Fruit fly (Drosophila melanogaster) whole organism, embryonic: Measurements from ENCODE around the gene fiz.

Source experiments
- ATbp ChIP-seq: fragments of 200-800 bp; sonication (Bioruptor generic); optimal IDR thresholded peaks from 2 replicates; lab custom pipeline; 2017; ENCODE audit warnings: missing biosample characterization, mild to moderate bottlenecking, missing genetic modification characterization, missing genetic modification reagents
- Atf3 ChIP-seq: fragments of 200-800 bp; sonication (Bioruptor generic); optimal IDR thresholded peaks from 3 replicates; lab custom pipeline; 2016; ENCODE audit warnings: missing biosample characterization, missing genetic modification characterization
- Blimp-1 ChIP-seq: fragments of 200-800 bp; sonication (Bioruptor generic); optimal IDR thresholded peaks from 3 replicates; lab custom pipeline; 2018; ENCODE audit warnings: missing biosample characterization, missing genetic modification characterization, mild to moderate bottlenecking, moderate library complexity, missing genetic modification reagents
- C15 ChIP-seq: fragments of 200-800 bp; sonication (Bioruptor generic); IDR thresholded peaks from 3 replicates; pipeline ENCODE4 v1.3.6; 2022; ENCODE audit warnings: missing biosample characterization, missing genetic modification characterization
- CG11398 ChIP-seq: fragments of 200-800 bp; sonication (Bioruptor generic); optimal IDR thresholded peaks from 2 replicates; lab custom pipeline; 2016; ENCODE audit warnings: missing biosample characterization, missing genetic modification characterization
- CG11456 ChIP-seq: fragments of 200-800 bp; sonication (Bioruptor generic); IDR thresholded peaks from 3 replicates; pipeline ENCODE4 v1.3.6; 2022; ENCODE audit warnings: missing biosample characterization, missing genetic modification characterization
- CG1233 ChIP-seq: fragments of 200-800 bp; sonication (Bioruptor generic); optimal IDR thresholded peaks from 4 replicates; lab custom pipeline; 2018; ENCODE audit warnings: missing biosample characterization, mild to moderate bottlenecking, missing genetic modification characterization
- CG14667 ChIP-seq: fragments of 200-800 bp; sonication (Bioruptor generic); IDR thresholded peaks from 2 replicates; pipeline ENCODE4 v1.3.6; 2022; ENCODE audit warnings: missing biosample characterization, missing genetic modification characterization
- CG15696 ChIP-seq: fragments of 200-800 bp; sonication (Bioruptor generic); optimal IDR thresholded peaks from 2 replicates; lab custom pipeline; 2019; ENCODE audit warnings: missing biosample characterization, mild to moderate bottlenecking, missing genetic modification characterization, moderate library complexity
- CG17359 ChIP-seq: fragments of 200-800 bp; sonication (Bioruptor generic); optimal IDR thresholded peaks from 3 replicates; lab custom pipeline; 2018; ENCODE audit warnings: missing biosample characterization, mild to moderate bottlenecking, missing genetic modification characterization, moderate library complexity
- CG17361 ChIP-seq: fragments of 200-800 bp; sonication (Bioruptor generic); IDR thresholded peaks from 3 replicates; pipeline ENCODE4 v1.3.6; 2022; ENCODE audit warnings: missing biosample characterization, missing genetic modification characterization
- CG17802 ChIP-seq: fragments of 200-800 bp; sonication (Bioruptor generic); optimal IDR thresholded peaks from 2 replicates; lab custom pipeline; 2018; ENCODE audit warnings: missing biosample characterization, mild to moderate bottlenecking, missing genetic modification characterization, moderate library complexity
- CG2116 ChIP-seq: fragments of 200-800 bp; sonication (Bioruptor generic); optimal IDR thresholded peaks from 3 replicates; lab custom pipeline; 2018; ENCODE audit warnings: missing biosample characterization, mild to moderate bottlenecking, missing genetic modification characterization
- CG2120 ChIP-seq: fragments of 200-800 bp; sonication (Bioruptor generic); optimal IDR thresholded peaks from 3 replicates; lab custom pipeline; 2016; ENCODE audit warnings: missing biosample characterization, missing genetic modification characterization
- CG2678 ChIP-seq: fragments of 200-800 bp; sonication (Bioruptor generic); optimal IDR thresholded peaks from 3 replicates; lab custom pipeline; 2019; ENCODE audit warnings: missing biosample characterization, mild to moderate bottlenecking, missing genetic modification characterization, moderate library complexity
- CG2712 ChIP-seq: fragments of 200-800 bp; optimal IDR thresholded peaks from 3 replicates; lab custom pipeline; 2019; ENCODE audit warnings: missing biosample characterization, mild to moderate bottlenecking, missing genetic modification characterization, moderate library complexity
- CG3407 ChIP-seq: fragments of 200-800 bp; sonication (Bioruptor generic); optimal IDR thresholded peaks from 2 replicates; lab custom pipeline; 2018; ENCODE audit warnings: missing biosample characterization, mild to moderate bottlenecking, missing genetic modification characterization
- CG6765 ChIP-seq: fragments of 200-800 bp; sonication (Bioruptor generic); optimal IDR thresholded peaks from 3 replicates; lab custom pipeline; 2017; ENCODE audit warnings: missing biosample characterization, mild to moderate bottlenecking, missing genetic modification characterization
- CG7556 ChIP-seq: fragments of 200-800 bp; sonication (Bioruptor generic); optimal IDR thresholded peaks from 2 replicates; lab custom pipeline; 2017; ENCODE audit warnings: missing biosample characterization, mild to moderate bottlenecking, missing genetic modification characterization
- CG7786 ChIP-seq: fragments of 200-800 bp; sonication (Bioruptor generic); optimal IDR thresholded peaks from 2 replicates; lab custom pipeline; 2016; ENCODE audit warnings: missing biosample characterization, missing genetic modification characterization
- CG7963 ChIP-seq: fragments of 200-800 bp; sonication (Bioruptor generic); IDR thresholded peaks from 3 replicates; pipeline ENCODE4 v1.3.6; 2022; ENCODE audit warnings: missing biosample characterization, missing genetic modification characterization; ENCODE audit not compliant: partially characterized antibody
- CG8944 ChIP-seq: fragments of 200-800 bp; sonication (Bioruptor generic); optimal IDR thresholded peaks from 3 replicates; lab custom pipeline; 2016; ENCODE audit warnings: missing biosample characterization, missing genetic modification characterization
- CG9876 ChIP-seq: fragments of 200-800 bp; sonication (Bioruptor generic); optimal IDR thresholded peaks from 2 replicates; lab custom pipeline; 2016; ENCODE audit warnings: missing biosample characterization, missing genetic modification characterization
- Camta ChIP-seq: fragments of 200-800 bp; sonication (Bioruptor generic); optimal IDR thresholded peaks from 2 replicates; lab custom pipeline; 2016; ENCODE audit warnings: missing biosample characterization, missing genetic modification characterization
- Deaf1 ChIP-seq: fragments of 200-800 bp; optimal IDR thresholded peaks from 3 replicates; lab custom pipeline; 2019; ENCODE audit warnings: missing biosample characterization, mild to moderate bottlenecking, missing genetic modification characterization, moderate library complexity
- Gug ChIP-seq: fragments of 200-800 bp; sonication (Bioruptor generic); IDR thresholded peaks from 4 replicates; pipeline ENCODE4 v1.3.6; 2022; ENCODE audit warnings: missing biosample characterization, missing genetic modification characterization
- HLH3B ChIP-seq: fragments of 200-800 bp; sonication (Bioruptor generic); IDR thresholded peaks from 2 replicates; pipeline ENCODE4 v1.3.6; 2022; ENCODE audit warnings: missing biosample characterization, missing genetic modification characterization
- Meics ChIP-seq: fragments of 200-800 bp; sonication (Bioruptor generic); optimal IDR thresholded peaks from 2 replicates; lab custom pipeline; 2017; ENCODE audit warnings: missing biosample characterization, mild to moderate bottlenecking, missing genetic modification characterization
- Taf1 ChIP-seq: fragments of 200-800 bp; sonication (Bioruptor generic); IDR thresholded peaks from 2 replicates; pipeline ENCODE4 v1.3.6; 2022; ENCODE audit warnings: missing biosample characterization, missing genetic modification characterization
- cas ChIP-seq: fragments of 200-800 bp; sonication (Bioruptor generic); IDR thresholded peaks from 2 replicates; pipeline ENCODE4 v1.3.6; 2022; ENCODE audit warnings: missing biosample characterization, missing genetic modification characterization
- ci ChIP-seq: fragments of 200-800 bp; sonication (Bioruptor generic); IDR thresholded peaks from 3 replicates; pipeline ENCODE4 v1.3.6; 2022; ENCODE audit warnings: missing biosample characterization, missing genetic modification characterization
- crc ChIP-seq: fragments of 200-800 bp; sonication (Bioruptor generic); optimal IDR thresholded peaks from 2 replicates; lab custom pipeline; 2016; ENCODE audit warnings: missing biosample characterization, missing genetic modification characterization
- cwo ChIP-seq: fragments of 200-800 bp; sonication (Bioruptor generic); optimal IDR thresholded peaks from 3 replicates; lab custom pipeline; 2017; ENCODE audit warnings: missing biosample characterization, missing genetic modification characterization, mild to moderate bottlenecking, moderate library complexity, missing genetic modification reagents
- dan ChIP-seq: fragments of 200-800 bp; sonication (Bioruptor generic); IDR thresholded peaks from 2 replicates; pipeline ENCODE4 v1.3.6; 2022; ENCODE audit warnings: missing biosample characterization, missing genetic modification characterization
- ems ChIP-seq: fragments of 200-800 bp; sonication (Bioruptor generic); optimal IDR thresholded peaks from 3 replicates; lab custom pipeline; 2016; ENCODE audit warnings: missing biosample characterization, missing genetic modification characterization
- exex ChIP-seq: fragments of 200-800 bp; sonication (Bioruptor generic); optimal IDR thresholded peaks from 4 replicates; lab custom pipeline; 2018; ENCODE audit warnings: missing biosample characterization, mild to moderate bottlenecking, missing genetic modification characterization, moderate library complexity
- gcm ChIP-seq: fragments of 200-800 bp; sonication (Bioruptor generic); optimal IDR thresholded peaks from 2 replicates; lab custom pipeline; 2019; ENCODE audit warnings: missing biosample characterization, mild to moderate bottlenecking, missing genetic modification characterization, moderate library complexity
- grau ChIP-seq: fragments of 200-800 bp; optimal IDR thresholded peaks from 3 replicates; lab custom pipeline; 2019; ENCODE audit warnings: missing biosample characterization, mild to moderate bottlenecking, missing genetic modification characterization, moderate library complexity
- gsb ChIP-seq: fragments of 200-800 bp; sonication (Bioruptor generic); IDR thresholded peaks from 2 replicates; pipeline ENCODE4 v1.3.6; 2022; ENCODE audit warnings: missing biosample characterization, missing genetic modification characterization
- ham ChIP-seq: fragments of 200-800 bp; sonication (Bioruptor generic); IDR thresholded peaks from 2 replicates; pipeline ENCODE4 v1.3.6; 2022; ENCODE audit warnings: missing biosample characterization, missing genetic modification characterization
- lola ChIP-seq, 3 experiments: fragments of >200 bp in 2 of 3; fragments of 200-800 bp in 1 of 3; sonication (Bioruptor generic) in 1 of 3; optimal IDR thresholded peaks; 2 replicates each; lab custom pipeline; 2017 to 2019; ENCODE audit warnings: missing biosample characterization in 3 of 3, missing genetic modification characterization in 3 of 3, mild to moderate bottlenecking in 1 of 3, moderate library complexity in 1 of 3
- nerfin-1 ChIP-seq: fragments of 200-800 bp; sonication (Bioruptor generic); optimal IDR thresholded peaks from 3 replicates; lab custom pipeline; 2019; ENCODE audit warnings: missing biosample characterization, mild to moderate bottlenecking, missing genetic modification characterization, moderate library complexity
- nerfin-2 ChIP-seq: fragments of 200-800 bp; sonication (Bioruptor generic); IDR thresholded peaks from 2 replicates; pipeline ENCODE4 v1.3.6; 2022; ENCODE audit warnings: missing biosample characterization, missing genetic modification characterization; ENCODE audit not compliant: partially characterized antibody
- pb ChIP-seq: fragments of 200-800 bp; sonication (Bioruptor generic); optimal IDR thresholded peaks from 3 replicates; lab custom pipeline; 2016; ENCODE audit warnings: missing biosample characterization, missing genetic modification characterization
- sc ChIP-seq, 3 experiments: fragments of >200 bp in 2 of 3; fragments of 200-800 bp in 1 of 3; sonication (Bioruptor generic) in 1 of 3; optimal IDR thresholded peaks; 2 replicates in 2 of 3; 3 replicates in 1 of 3; lab custom pipeline; 2017; ENCODE audit warnings: mild to moderate bottlenecking in 1 of 3, missing biosample characterization in 1 of 3, missing genetic modification characterization in 1 of 3, missing genetic modification reagents in 1 of 3
- sens-2 ChIP-seq: fragments of 200-800 bp; sonication (Bioruptor generic); IDR thresholded peaks from 2 replicates; pipeline ENCODE4 v1.3.6; 2022; ENCODE audit warnings: missing biosample characterization, missing genetic modification characterization
- seq ChIP-seq: fragments of 200-800 bp; sonication (Bioruptor generic); IDR thresholded peaks from 2 replicates; pipeline ENCODE4 v1.3.6; 2022; ENCODE audit warnings: missing biosample characterization, missing genetic modification characterization
- slou ChIP-seq: fragments of 200-800 bp; sonication (Bioruptor generic); optimal IDR thresholded peaks from 3 replicates; lab custom pipeline; 2016; ENCODE audit warnings: missing biosample characterization, missing genetic modification characterization
- vfl ChIP-seq: fragments of 200-800 bp; sonication (Bioruptor generic); optimal IDR thresholded peaks from 2 replicates; lab custom pipeline; 2016; ENCODE audit warnings: missing biosample characterization, missing genetic modification characterization
- yki ChIP-seq: fragments of >200 bp; optimal IDR thresholded peaks from 3 replicates; lab custom pipeline; 2018

The fiz gene

DNA sequence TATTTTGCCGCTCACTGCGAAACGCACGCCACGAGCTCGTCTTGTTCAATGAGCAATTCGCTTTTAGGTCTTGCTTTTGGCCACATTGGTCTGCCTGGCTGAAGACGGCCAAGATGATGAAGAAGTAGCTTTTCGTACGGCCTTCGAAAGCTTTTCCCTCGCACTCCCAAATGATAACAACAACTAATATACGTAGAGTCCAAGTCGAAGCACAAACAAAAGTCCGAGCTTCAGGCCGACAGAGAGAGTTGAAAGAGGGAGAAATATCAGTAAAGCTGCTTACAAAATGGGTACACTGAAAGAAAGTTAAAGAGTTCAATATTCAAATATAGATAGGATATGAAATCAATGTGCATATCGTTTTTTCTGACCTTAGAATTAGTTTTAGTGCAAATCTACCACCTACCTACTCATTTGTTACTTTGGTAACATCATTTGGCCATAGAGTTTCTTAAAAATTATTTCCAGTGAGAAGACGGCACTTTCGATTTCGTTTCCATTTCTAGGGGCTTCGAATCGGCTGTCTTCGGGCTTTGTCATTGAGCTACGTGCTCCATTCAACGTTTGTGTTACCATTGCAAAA lies 26.9 kb downstream of the fiz start, which contains the start of the genes CG45064 and CG45065 (continued):
- TF ChIP-seq sens-2 (GFP tag; lab: Robert Waterston, UW) (peak; percentile 69), Deaf1 (tag; lab: Kevin White, UChicago) (peak; percentile 75), Gug (GFP tag; lab: Robert Waterston, UW) (peak; percentile 65; the same call in 2 of the 4 replicates), CG15696 (tag; lab: Kevin White, UChicago) (no peak), gcm (peak; percentile 84), pb (GFP tag; lab: Kevin White, UChicago) (peak; percentile 80), CG7556 (GFP tag; lab: Kevin White, UChicago) (peak; percentile 84), sc (optimal IDR thresholded peaks at IDR 0.05; lab: Kevin White, UChicago) (no peak), sc (GFP tag; optimal IDR thresholded peaks at IDR 0.05; lab: Kevin White, UChicago) (peak; percentile 70), vfl (GFP tag; lab: Kevin White, UChicago) (peak; percentile 62), cas (GFP tag; lab: Robert Waterston, UW) (no peak), CG2678 (peak; percentile 93), grau (tag; lab: Kevin White, UChicago) (peak; percentile 82), CG17361 (GFP tag; lab: Robert Waterston, UW) (peak; percentile 88), CG7963 (GFP tag; lab: Robert Waterston, UW) (no peak), ATbp (GFP tag; lab: Kevin White, UChicago) (peak; percentile 93), CG2120 (GFP tag; lab: Kevin White, UChicago) (peak; percentile 79), gsb (GFP tag; lab: Robert Waterston, UW) (no peak), lola (GFP tag; optimal IDR thresholded peaks at IDR 0.05; lab: Kevin White, UChicago) (peak in 1 of 3 experiments; percentile 79), Meics (peak; percentile 73), slou (GFP tag; lab: Kevin White, UChicago) (peak; percentile 11), cwo (GFP tag; lab: Kevin White, UChicago) (peak; percentile 66), ci (peak; percentile 97), Taf1 (no peak), CG3407 (GFP tag; lab: Kevin White, UChicago) (peak; percentile 74), CG11456 (GFP tag; lab: Robert Waterston, UW) (no peak), Blimp-1 (GFP tag; lab: Kevin White, UChicago) (peak; percentile 100), CG2712 (peak; percentile 89), Camta (GFP tag; lab: Kevin White, UChicago) (peak; percentile 83), ham (GFP tag; lab: Robert Waterston, UW) (no peak), CG6765 (GFP tag; lab: Kevin White, UChicago) (peak; percentile 23), nerfin-1 (tag; lab: Kevin White, UChicago) (peak; percentile 84), CG7786 (peak; percentile 67), crc (GFP tag; lab: Kevin White, UChicago) (peak; percentile 72), dan (GFP tag; lab: Robert Waterston, UW) (no peak), yki (lab: Kevin White, UChicago) (no peak), Atf3 (peak; percentile 67), CG1233 (GFP tag; lab: Kevin White, UChicago) (peak; percentile 63), CG9876 (GFP tag; lab: Kevin White, UChicago) (peak; percentile 45), seq (peak; percentile 80), CG17802 (tag; lab: Kevin White, UChicago) (peak; percentile 58), CG2116 (GFP tag; lab: Kevin White, UChicago) (peak; percentile 12), C15 (GFP tag; lab: Robert Waterston, UW) (no peak), exex (tag; lab: Kevin White, UChicago) (peak; percentile 11), CG17359 (tag; lab: Kevin White, UChicago) (peak; percentile 94), ems (GFP tag; lab: Kevin White, UChicago) (peak; percentile 70), CG8944 (peak; percentile 73), nerfin-2 (no peak), CG11398 (peak; percentile 75), CG14667 (peak; percentile 46; the same call in 1 of the 2 replicates), HLH3B (GFP tag; lab: Robert Waterston, UW) (peak; percentile 94)
